Worm (Caenorhabditis elegans) whole organism, L4 larva: ENCODE measurements around the gene dkc-1.

Experiments used
- F10B5.3 ChIP-seq: sonication (generic microtip); optimal IDR thresholded peaks from 2 replicates; lab custom pipeline; 2016; ENCODE audit warnings: mild to moderate bottlenecking, missing genetic modification characterization, missing compliant biosample characterization
- Y48G9A.11 ChIP-seq: fragments of 200-800 bp; sonication (Bioruptor generic); IDR thresholded peaks from 2 replicates; pipeline ENCODE4 v1.3.6; 2022; ENCODE audit warnings: missing genetic modification reagents, missing genetic modification characterization, missing compliant biosample characterization
- aha-1 ChIP-seq: fragments of 150-350 bp; peaks from one replicate; lab custom pipeline; 2014; ENCODE audit warnings: missing biosample characterization, missing genetic modification characterization
- ceh-20 ChIP-seq: fragments of 200-800 bp; sonication (Bioruptor generic); IDR thresholded peaks from 2 replicates; pipeline ENCODE4 v1.3.6; 2022; ENCODE audit warnings: missing genetic modification reagents, missing genetic modification characterization, missing compliant biosample characterization
- ceh-28 ChIP-seq: fragments of 150-350 bp; optimal IDR thresholded peaks from 2 replicates; lab custom pipeline; 2014; ENCODE audit warnings: missing biosample characterization, missing genetic modification reagents, missing genetic modification characterization
- ceh-32 ChIP-seq: sonication (generic microtip); optimal IDR thresholded peaks from 2 replicates; lab custom pipeline; 2016; ENCODE audit warnings: mild to moderate bottlenecking, missing genetic modification characterization, missing compliant biosample characterization; ENCODE audit not compliant: poor library complexity
- ceh-82 ChIP-seq: sonication (generic microtip); optimal IDR thresholded peaks from 2 replicates; lab custom pipeline; 2017; ENCODE audit warnings: missing biosample characterization, missing genetic modification characterization
- cey-2 ChIP-seq: sonication (generic microtip); optimal IDR thresholded peaks from 3 replicates; lab custom pipeline; 2017; ENCODE audit warnings: missing genetic modification characterization, mild to moderate bottlenecking, missing compliant biosample characterization, antibody characterized with exemption, borderline replicate concordance; ENCODE audit not compliant: insufficient read depth
- daf-16 ChIP-seq, 3 experiments: sonication (generic microtip); optimal IDR thresholded peaks; 2 replicates each; lab custom pipeline; 2016 to 2017; ENCODE audit warnings: missing genetic modification characterization in 3 of 3, missing genetic modification reagents in 3 of 3, mild to moderate bottlenecking in 2 of 3, missing compliant biosample characterization in 2 of 3, missing biosample characterization in 1 of 3, moderate library complexity in 1 of 3
- daf-19 ChIP-seq: fragments of 200-800 bp; sonication (Bioruptor generic); conservative IDR thresholded peaks from 2 replicates; pipeline ENCODE4 v1.3.6; 2022; ENCODE audit warnings: missing genetic modification characterization, missing compliant biosample characterization
- dmd-8 ChIP-seq: fragments of 200-800 bp; sonication (Bioruptor generic); IDR thresholded peaks from 2 replicates; pipeline ENCODE4 v1.3.6; 2022; ENCODE audit warnings: missing genetic modification characterization, missing compliant biosample characterization
- dpl-1 ChIP-seq: fragments of 150-350 bp; optimal IDR thresholded peaks from 2 replicates; lab custom pipeline; 2014; ENCODE audit warnings: missing biosample characterization, missing genetic modification reagents, missing genetic modification characterization
- egl-27 ChIP-seq: sonication (generic microtip); optimal IDR thresholded peaks from 3 replicates; lab custom pipeline; 2017; ENCODE audit warnings: missing biosample characterization, missing genetic modification reagents, missing genetic modification characterization
- egl-43 ChIP-seq: fragments of 200-800 bp; sonication (Bioruptor generic); IDR thresholded peaks from 2 replicates; pipeline ENCODE4 v1.3.6; 2022; ENCODE audit warnings: missing genetic modification reagents, missing genetic modification characterization, missing compliant biosample characterization
- fkh-10 ChIP-seq: fragments of 150-350 bp; optimal IDR thresholded peaks from 2 replicates; lab custom pipeline; 2014; ENCODE audit warnings: missing biosample characterization, missing genetic modification reagents, missing genetic modification characterization
- fos-1 ChIP-seq: fragments of 150-350 bp; optimal IDR thresholded peaks from 2 replicates; lab custom pipeline; 2014; ENCODE audit warnings: missing biosample characterization, missing genetic modification characterization
- hlh-30 ChIP-seq: sonication (generic microtip); optimal IDR thresholded peaks from 2 replicates; lab custom pipeline; 2017; ENCODE audit warnings: antibody characterized with exemption, mild to moderate bottlenecking, missing genetic modification characterization, missing compliant biosample characterization; ENCODE audit not compliant: insufficient read depth
- jun-1 ChIP-seq: fragments of 150-350 bp; optimal IDR thresholded peaks from 2 replicates; lab custom pipeline; 2014; ENCODE audit warnings: missing biosample characterization, missing genetic modification reagents, missing genetic modification characterization
- lim-7 ChIP-seq: fragments of 200-800 bp; sonication (Bioruptor generic); IDR thresholded peaks from 2 replicates; pipeline ENCODE4 v1.3.6; 2022; ENCODE audit warnings: missing genetic modification characterization, missing compliant biosample characterization
- lin-13 ChIP-seq: fragments of 150-350 bp; optimal IDR thresholded peaks from 2 replicates; lab custom pipeline; 2014; ENCODE audit warnings: missing biosample characterization, missing genetic modification reagents, missing genetic modification characterization
- lin-39 ChIP-seq: fragments of 150-350 bp; optimal IDR thresholded peaks from 2 replicates; lab custom pipeline; 2014; ENCODE audit warnings: missing biosample characterization, missing genetic modification reagents, missing genetic modification characterization
- lsy-2 ChIP-seq, 2 experiments: fragments of 150-350 bp in 1 of 2; sonication (generic microtip) in 1 of 2; optimal IDR thresholded peaks; 2 replicates each; lab custom pipeline; 2014 to 2017; ENCODE audit warnings: missing biosample characterization in 2 of 2, missing genetic modification characterization in 2 of 2
- madf-5 ChIP-seq, 2 experiments: fragments of 200-800 bp; sonication (Bioruptor generic); IDR thresholded peaks; 2 replicates each; pipeline ENCODE4 v1.3.6; 2022; ENCODE audit warnings: missing compliant biosample characterization in 2 of 2, missing genetic modification characterization in 2 of 2
- madf-9 ChIP-seq: fragments of 200-800 bp; sonication (Bioruptor generic); conservative IDR thresholded peaks from 2 replicates; pipeline ENCODE4 v1.3.6; 2022; ENCODE audit warnings: missing genetic modification reagents, missing genetic modification characterization, missing compliant biosample characterization
- mep-1 ChIP-seq: fragments of 150-350 bp; sonication (generic microtip); optimal IDR thresholded peaks from 3 replicates; lab custom pipeline; 2014; ENCODE audit warnings: missing biosample characterization, missing genetic modification characterization
- mxl-2 ChIP-seq: fragments of 200-800 bp; sonication (Bioruptor generic); conservative IDR thresholded peaks from 2 replicates; pipeline ENCODE4 v1.3.6; 2022; ENCODE audit warnings: missing genetic modification reagents, missing genetic modification characterization, missing compliant biosample characterization
- mxl-3 ChIP-seq: fragments of 200-800 bp; sonication (Bioruptor generic); optimal IDR thresholded peaks from 2 replicates; lab custom pipeline; 2018; ENCODE audit warnings: mild to moderate bottlenecking, missing genetic modification characterization, missing compliant biosample characterization
- nhr-10 ChIP-seq: fragments of 150-350 bp; optimal IDR thresholded peaks from 2 replicates; lab custom pipeline; 2014; ENCODE audit warnings: missing biosample characterization, missing genetic modification characterization
- nhr-237 ChIP-seq: sonication (generic microtip); optimal IDR thresholded peaks from 2 replicates; lab custom pipeline; 2017; ENCODE audit warnings: missing biosample characterization, missing genetic modification characterization
- nhr-25 ChIP-seq: sonication (generic microtip); optimal IDR thresholded peaks from 2 replicates; lab custom pipeline; 2017; ENCODE audit warnings: missing genetic modification characterization, mild to moderate bottlenecking, missing compliant biosample characterization, antibody characterized with exemption, moderate library complexity, borderline replicate concordance; ENCODE audit not compliant: insufficient read depth
- nhr-28 ChIP-seq: fragments of 150-350 bp; optimal IDR thresholded peaks from 2 replicates; lab custom pipeline; 2014; ENCODE audit warnings: missing biosample characterization, missing genetic modification characterization
- nhr-42 ChIP-seq: fragments of 200-800 bp; sonication (Bioruptor generic); IDR thresholded peaks from 2 replicates; pipeline ENCODE4 v1.3.6; 2022; ENCODE audit warnings: missing genetic modification characterization, missing compliant biosample characterization
- nhr-48 ChIP-seq: sonication (generic microtip); optimal IDR thresholded peaks from 2 replicates; lab custom pipeline; 2016; ENCODE audit warnings: mild to moderate bottlenecking, missing genetic modification characterization, missing compliant biosample characterization
- pha-4 ChIP-seq, 2 experiments: fragments of 150-350 bp in 1 of 2; fragments of 200-800 bp in 1 of 2; sonication (Bioruptor generic) in 1 of 2; IDR thresholded peaks in 1 of 2; optimal IDR thresholded peaks in 1 of 2; 2 replicates each; pipeline versions ENCODE4 v1.3.6 to Lab custom; 2014 to 2022; ENCODE audit warnings: missing genetic modification characterization in 2 of 2, missing genetic modification reagents in 2 of 2, missing biosample characterization in 1 of 2, missing compliant biosample characterization in 1 of 2
- sdz-12 ChIP-seq: fragments of 200-800 bp; sonication (Bioruptor generic); optimal IDR thresholded peaks from 2 replicates; lab custom pipeline; 2018; ENCODE audit warnings: mild to moderate bottlenecking, missing genetic modification characterization, missing compliant biosample characterization
- skn-1 ChIP-seq: fragments of 150-350 bp; optimal IDR thresholded peaks from 2 replicates; lab custom pipeline; 2014; ENCODE audit warnings: missing biosample characterization, missing genetic modification characterization
- snpc-4 ChIP-seq: fragments of 150-350 bp; optimal IDR thresholded peaks from 2 replicates; lab custom pipeline; 2014; ENCODE audit warnings: missing biosample characterization, missing genetic modification characterization
- spr-1 ChIP-seq: sonication (generic microtip); optimal IDR thresholded peaks from 2 replicates; lab custom pipeline; 2016; ENCODE audit warnings: mild to moderate bottlenecking, missing genetic modification characterization, missing compliant biosample characterization
- spr-3 ChIP-seq: fragments of 200-800 bp; sonication (Bioruptor generic); optimal IDR thresholded peaks from 2 replicates; lab custom pipeline; 2018; ENCODE audit warnings: mild to moderate bottlenecking, missing genetic modification characterization, missing compliant biosample characterization
- tag-97 ChIP-seq: fragments of 200-800 bp; sonication (Bioruptor generic); IDR thresholded peaks from 2 replicates; pipeline ENCODE4 v1.3.6; 2022; ENCODE audit warnings: missing genetic modification characterization, missing compliant biosample characterization
- tra-1 ChIP-seq: fragments of 200-800 bp; sonication (Bioruptor generic); IDR thresholded peaks from 2 replicates; pipeline ENCODE4 v1.3.6; 2022; ENCODE audit warnings: missing genetic modification reagents, missing genetic modification characterization, missing compliant biosample characterization
- unc-130 ChIP-seq: sonication (generic microtip); optimal IDR thresholded peaks from 2 replicates; lab custom pipeline; 2016; ENCODE audit warnings: missing genetic modification reagents, missing genetic modification characterization, missing compliant biosample characterization
- unc-62 ChIP-seq, 3 experiments: fragments of 150-350 bp in 1 of 3; sonication (generic microtip); optimal IDR thresholded peaks in 2 of 3; peaks in 1 of 3; 1 replicate in 1 of 3; 2 replicates in 2 of 3; lab custom pipeline; 2014 to 2017; ENCODE audit warnings: missing biosample characterization in 3 of 3, missing genetic modification characterization in 3 of 3, missing genetic modification reagents in 3 of 3, missing genotype in 1 of 3
- zfp-2 ChIP-seq: sonication (generic microtip); optimal IDR thresholded peaks from 2 replicates; lab custom pipeline; 2016; ENCODE audit warnings: mild to moderate bottlenecking, missing genetic modification characterization, missing compliant biosample characterization
- zfp-3 ChIP-seq: fragments of 200-800 bp; sonication (Bioruptor generic); conservative IDR thresholded peaks from 2 replicates; pipeline ENCODE4 v1.3.6; 2022; ENCODE audit warnings: missing genetic modification reagents, missing genetic modification characterization, missing compliant biosample characterization
- zip-11 ChIP-seq: fragments of 200-800 bp; sonication (Bioruptor generic); IDR thresholded peaks from 2 replicates; pipeline ENCODE4 v1.3.6; 2022; ENCODE audit warnings: missing genetic modification characterization, missing compliant biosample characterization
- zip-2 ChIP-seq: fragments of 150-350 bp; optimal IDR thresholded peaks from 2 replicates; lab custom pipeline; 2014; ENCODE audit warnings: missing biosample characterization, missing genetic modification characterization
- ztf-7 ChIP-seq: fragments of 150-350 bp; optimal IDR thresholded peaks from 2 replicates; lab custom pipeline; 2014; ENCODE audit warnings: missing biosample characterization, missing genetic modification characterization

Gene dkc-1

DNA sequence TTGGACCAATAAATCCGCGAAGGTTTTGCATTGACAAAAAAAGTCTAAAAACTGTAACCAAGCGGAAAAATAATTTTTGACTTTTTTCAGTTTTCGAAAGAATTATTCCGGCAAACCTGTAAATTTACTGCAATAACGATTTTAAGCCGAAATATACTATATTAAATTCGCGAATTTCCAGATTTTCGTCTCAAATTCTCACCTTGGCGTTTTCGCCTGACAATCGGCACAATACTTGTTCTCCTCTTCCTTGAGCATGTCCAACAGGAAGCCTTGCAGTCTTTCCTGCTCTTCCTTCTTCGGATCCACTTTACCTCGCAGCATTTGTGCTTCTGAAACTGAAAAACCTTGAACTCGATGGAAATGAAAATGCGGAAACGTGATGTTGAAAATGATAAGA lies 8.8 kb upstream of the dkc-1 start, which contains the start of gene smap-1:
smap-1 (minus strand) TSS at position 338 of the 400 bp plus-strand sequence.
- TF ChIP-seq ceh-32 (no peak), nhr-28 (tag; lab: Kevin White, UChicago) (no peak), spr-3 (no peak), lsy-2 (tag; optimal IDR thresholded peaks at IDR 0.05; lab: Kevin White, UChicago) (no peak), madf-5 (GFP tag; IDR thresholded peaks at IDR 0.05; lab: Robert Waterston, UW) (no peak), unc-62 (GFP tag; optimal IDR thresholded peaks at IDR 0.05 in 1 of 2; lab: Kevin White, UChicago) (peak in 1 of 2 experiments; percentile 56), unc-62 (tag; optimal IDR thresholded peaks at IDR 0.05; lab: Kevin White, UChicago) (no peak), mep-1 (tag; lab: Kevin White, UChicago) (no peak)

- no peak for TF ChIP-seq lin-13 (GFP tag; lab: Kevin White, UChicago)
- TF ChIP-seq jun-1 (tag; lab: Kevin White, UChicago), result no peak
- no peak for TF ChIP-seq egl-43
- no peak for TF ChIP-seq zfp-2 (tag; lab: Kevin White, UChicago)
- TF ChIP-seq snpc-4, result no peak
- no peak for TF ChIP-seq dmd-8
- TF ChIP-seq F10B5.3, result no peak
- no peak for TF ChIP-seq zip-11 (GFP tag; lab: Robert Waterston, UW)
- peak; percentile 7 for TF ChIP-seq nhr-48 (tag; lab: Kevin White, UChicago)
- TF ChIP-seq egl-27 (tag; lab: Kevin White, UChicago), result no peak
- no peak for TF ChIP-seq mxl-2 (GFP tag; lab: Robert Waterston, UW)
- no peak for TF ChIP-seq ztf-7
- no peak for TF ChIP-seq Y48G9A.11 (GFP tag; lab: Robert Waterston, UW)
- peak; percentile 58 for TF ChIP-seq mep-1 (tag; lab: Kevin White, UChicago)
- TF ChIP-seq mxl-3 (GFP tag; lab: Kevin White, UChicago), result peak; percentile 12
- TF ChIP-seq unc-130 (GFP tag; lab: Kevin White, UChicago), result no peak
- peak in 1 of 2 experiments; percentile 72 for TF ChIP-seq lsy-2 (tag; optimal IDR thresholded peaks at IDR 0.05; lab: Kevin White, UChicago)
- peak; percentile 97 for TF ChIP-seq aha-1 (tag; lab: Kevin White, UChicago)
- TF ChIP-seq hlh-30 (tag; lab: Kevin White, UChicago), result peak; percentile 69
- TF ChIP-seq sdz-12 (GFP tag; lab: Kevin White, UChicago), result no peak
- no peak for TF ChIP-seq ceh-28 (tag; lab: Kevin White, UChicago)
- no peak for TF ChIP-seq pha-4 (GFP tag; IDR thresholded peaks at IDR 0.05; lab: Robert Waterston, UW)
- TF ChIP-seq pha-4 (tag; optimal IDR thresholded peaks at IDR 0.05; lab: Kevin White, UChicago), result no peak
- TF ChIP-seq spr-1 (tag; lab: Kevin White, UChicago), result no peak
- no peak for TF ChIP-seq nhr-25
- no peak for TF ChIP-seq tra-1 (GFP tag; lab: Robert Waterston, UW)
- no peak for TF ChIP-seq nhr-10
- no peak for TF ChIP-seq nhr-28 (tag; lab: Kevin White, UChicago)
- no peak for TF ChIP-seq skn-1 (tag; lab: Kevin White, UChicago)
- no peak for TF ChIP-seq fkh-10 (GFP tag; lab: Kevin White, UChicago)
- no peak for TF ChIP-seq spr-3
- 0 out of 2 replicates have a peak, but pooled peaks have one; percentile 49 for TF ChIP-seq zfp-3 (GFP tag; lab: Robert Waterston, UW)
- no peak for TF ChIP-seq nhr-42 (GFP tag; lab: Robert Waterston, UW)
- no peak for TF ChIP-seq daf-16 (GFP tag; optimal IDR thresholded peaks at IDR 0.05; lab: Kevin White, UChicago)
- peak; percentile 4 for TF ChIP-seq daf-16 (tag; optimal IDR thresholded peaks at IDR 0.05; lab: Kevin White, UChicago)
- no peak for TF ChIP-seq ceh-82 (tag; lab: Kevin White, UChicago)
- TF ChIP-seq madf-9 (GFP tag; lab: Robert Waterston, UW), result no peak
- no peak for TF ChIP-seq zip-2 (tag; lab: Kevin White, UChicago)
- peak; percentile 60 for TF ChIP-seq dpl-1 (GFP tag; lab: Kevin White, UChicago)
- no peak for TF ChIP-seq ceh-20 (GFP tag; lab: Robert Waterston, UW)
- no peak for TF ChIP-seq daf-19
- TF ChIP-seq lin-39 (tag; lab: Kevin White, UChicago), result no peak
- TF ChIP-seq tag-97 (GFP tag; lab: Robert Waterston, UW), result no peak
- no peak for TF ChIP-seq cey-2 (tag; lab: Kevin White, UChicago)
- TF ChIP-seq nhr-237, result no peak
- TF ChIP-seq fos-1 (tag; lab: Kevin White, UChicago), result no peak
- TF ChIP-seq lim-7 (GFP tag; lab: Robert Waterston, UW), result no peak
These were observed 8.3 kb upstream of the dkc-1 start for ce11 chrIII:10739902-10740301.
